Fruit fly (Drosophila melanogaster): ENCODE data around the gene MFS10.

MFS10 gene

DNA sequence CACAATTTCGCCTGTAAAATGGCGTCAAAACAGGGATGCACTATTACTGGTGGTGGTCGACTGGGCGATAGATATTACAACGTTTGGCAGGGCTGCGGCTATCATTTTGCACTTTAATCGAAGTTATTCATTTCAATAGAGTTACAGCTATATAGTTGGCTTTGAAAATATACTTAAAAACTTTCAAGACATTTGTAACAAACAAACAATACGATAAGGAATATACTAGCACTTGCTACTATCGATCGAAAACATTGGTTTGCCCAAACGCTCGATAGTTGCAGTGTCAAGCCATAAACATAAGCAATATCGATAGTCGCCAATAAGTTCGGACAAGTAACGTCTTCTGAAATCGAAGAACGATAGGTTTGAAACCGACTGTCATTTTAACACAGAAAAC, 30.7 kb downstream of the MFS10 start, which contains the start of the genes Bap60 and CG12096 (continued):
- TF ChIP-seq CG18764 (GFP tag; optimal IDR thresholded peaks at IDR 0.05): peak; percentile 46
- TF ChIP-seq pfk (GFP tag; optimal IDR thresholded peaks at IDR 0.05): peak; percentile 21
- TF ChIP-seq tio (GFP tag; optimal IDR thresholded peaks at IDR 0.05): no peak
- TF ChIP-seq hkb (optimal IDR thresholded peaks at IDR 0.05): peak; percentile 31
- TF ChIP-seq hkb (GFP tag; IDR thresholded peaks at IDR 0.05): no peak
- TF ChIP-seq bcd (GFP tag; optimal IDR thresholded peaks at IDR 0.05): peak; percentile 70
- no peak for TF ChIP-seq ac (GFP tag; optimal IDR thresholded peaks at IDR 0.05)
- TF ChIP-seq CG34224 (GFP tag; IDR thresholded peaks at IDR 0.05; ENCODE audit: partially characterized antibody): peak; percentile 89
- TF ChIP-seq grau (tag; optimal IDR thresholded peaks at IDR 0.05): peak; percentile 82
- TF ChIP-seq gro (GFP tag; optimal IDR thresholded peaks at IDR 0.05): peak; percentile 86
- TF ChIP-seq CG9727 (GFP tag; optimal IDR thresholded peaks at IDR 0.05): peak; percentile 74
- no peak for TF ChIP-seq kah (GFP tag; optimal IDR thresholded peaks at IDR 0.05)
- peak; percentile 61 for TF ChIP-seq tgo (GFP tag; IDR thresholded peaks at IDR 0.05)
- peak; percentile 51 for TF ChIP-seq CG5180 (GFP tag; optimal IDR thresholded peaks at IDR 0.05)
- TF ChIP-seq pros (GFP tag; optimal IDR thresholded peaks at IDR 0.05): no peak
- peak; percentile 86 for TF ChIP-seq CG7786 (GFP tag; optimal IDR thresholded peaks at IDR 0.05)
- TF ChIP-seq BtbVII (GFP tag; optimal IDR thresholded peaks at IDR 0.05): peak; percentile 30
- TF ChIP-seq eyg (GFP tag; optimal IDR thresholded peaks at IDR 0.05): peak; percentile 66
- no peak for TF ChIP-seq Eip74EF (GFP tag; optimal IDR thresholded peaks at IDR 0.05)
- TF ChIP-seq Lhr (GFP tag; optimal IDR thresholded peaks at IDR 0.05): peak; percentile 47
- no peak for TF ChIP-seq CG3281 (GFP tag; optimal IDR thresholded peaks at IDR 0.05)
- TF ChIP-seq CG4282 (GFP tag; optimal IDR thresholded peaks at IDR 0.05): peak; percentile 0
- no peak for TF ChIP-seq CG10274 (GFP tag; optimal IDR thresholded peaks at IDR 0.05)
- TF ChIP-seq ro (GFP tag; IDR thresholded peaks at IDR 0.05): no peak
- peak in 1 of 3 experiments; percentile 79 for TF ChIP-seq lola (GFP tag; optimal IDR thresholded peaks at IDR 0.05)
- 0 out of 3 replicates have a peak, but pooled peaks have one; percentile 45 for TF ChIP-seq CG11695 (GFP tag; IDR thresholded peaks at IDR 0.05)
- TF ChIP-seq corto (GFP tag; optimal IDR thresholded peaks at IDR 0.05): no peak
- peak; percentile 88 for TF ChIP-seq Bgb (GFP tag; IDR thresholded peaks at IDR 0.05; ENCODE audit: partially characterized antibody)
- peak; percentile 88 for TF ChIP-seq zfh2 (GFP tag; optimal IDR thresholded peaks at IDR 0.05)
- TF ChIP-seq CG14050 (GFP tag; IDR thresholded peaks at IDR 0.05): peak; percentile 39; the same call in 1 of the 3 replicates
- TF ChIP-seq ftz-f1 (GFP tag; optimal IDR thresholded peaks at IDR 0.05): no peak
- TF ChIP-seq kay (GFP tag; optimal IDR thresholded peaks at IDR 0.05): peak; percentile 35
- peak; percentile 62 for TF ChIP-seq CG32532 (GFP tag; IDR thresholded peaks at IDR 0.05)
- TF ChIP-seq CG30403 (GFP tag; optimal IDR thresholded peaks at IDR 0.05): peak; percentile 82
- TF ChIP-seq Chrac-16 (GFP tag; optimal IDR thresholded peaks at IDR 0.05): peak; percentile 62
- TF ChIP-seq CG10654 (GFP tag; optimal IDR thresholded peaks at IDR 0.05): peak; percentile 62
- peak; percentile 85 for TF ChIP-seq CG9817 (tag; optimal IDR thresholded peaks at IDR 0.05)
- peak; percentile 47; the same call in 1 of the 2 replicates for TF ChIP-seq Xrp1 (GFP tag; IDR thresholded peaks at IDR 0.05)
- TF ChIP-seq HmgZ (tag; optimal IDR thresholded peaks at IDR 0.05): peak; percentile 88
- peak; percentile 58 for TF ChIP-seq CG17359 (tag; optimal IDR thresholded peaks at IDR 0.05)
- TF ChIP-seq tin (GFP tag; optimal IDR thresholded peaks at IDR 0.05): peak; percentile 64
- TF ChIP-seq CG6854 (GFP tag; optimal IDR thresholded peaks at IDR 0.05): no peak
- no peak for TF ChIP-seq CG15479 (GFP tag; optimal IDR thresholded peaks at IDR 0.05)
- TF ChIP-seq cad (GFP tag; optimal IDR thresholded peaks at IDR 0.05): no peak
- TF ChIP-seq oc (tag; optimal IDR thresholded peaks at IDR 0.05): no peak
- TF ChIP-seq lilli (GFP tag; optimal IDR thresholded peaks at IDR 0.05): peak; percentile 83
- TF ChIP-seq dan (GFP tag; IDR thresholded peaks at IDR 0.05): no peak
- TF ChIP-seq ash1 (GFP tag; optimal IDR thresholded peaks at IDR 0.05): no peak
- peak; percentile 43 for TF ChIP-seq Bdp1 (GFP tag; optimal IDR thresholded peaks at IDR 0.05)
- TF ChIP-seq Fer3 (tag; optimal IDR thresholded peaks at IDR 0.05): peak; percentile 67
- TF ChIP-seq CG5953 (GFP tag; IDR thresholded peaks at IDR 0.05): no peak

All from whole organism, embryonic.